Fruit fly (Drosophila melanogaster) S2 (cell line): ENCODE data around the gene CG6763.

Source experiments
- CG8478 ChIP-seq: fragments of >200 bp; optimal IDR thresholded peaks from 2 replicates; lab custom pipeline; 2018
- CTCF ChIP-seq, 2 experiments: fragments of >200 bp; optimal IDR thresholded peaks; 2 replicates each; lab custom pipeline; 2018

DNA sequence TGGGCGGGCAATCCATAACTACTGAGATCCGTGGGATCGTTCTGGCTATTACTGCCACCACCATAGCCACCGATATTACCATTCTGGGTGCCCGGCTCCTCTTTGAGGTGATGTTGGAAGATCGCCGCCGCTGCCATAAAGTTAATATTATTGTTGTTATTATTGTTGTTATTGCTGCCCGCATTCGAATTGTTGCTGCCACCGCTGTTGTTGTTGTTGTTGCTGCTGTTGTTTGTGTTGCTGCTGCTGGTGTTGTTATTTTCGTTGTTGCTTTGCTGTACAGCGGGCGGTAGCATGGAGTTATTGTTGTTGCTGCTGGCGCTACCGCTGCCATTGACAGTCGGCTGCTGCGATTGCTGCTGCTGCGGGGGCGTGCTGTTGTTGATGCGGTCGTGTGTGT is 8.5 kb downstream of the CG6763 start:
- TF ChIP-seq CG8478 (lab: Kevin White, UChicago) = no peak
- no peak for TF ChIP-seq CTCF (optimal IDR thresholded peaks at IDR 0.05; lab: Kevin White, UChicago)
